Fruit fly (Drosophila melanogaster): ENCODE measurements around the gene Neto.
A peak's percentile ranks its signal among the peaks of the same experiment; 100 is the strongest.

Gene Neto

dm6 chrX:13565490-13566156 is 119.9 kb downstream of the Neto start:
- no peak for TF ChIP-seq brk (GFP tag; optimal IDR thresholded peaks at IDR 0.05)
- no peak for TF ChIP-seq woc (GFP tag; optimal IDR thresholded peaks at IDR 0.05)
- no peak for TF ChIP-seq GATAd (GFP tag; optimal IDR thresholded peaks at IDR 0.05)
- no peak for TF ChIP-seq h (GFP tag; optimal IDR thresholded peaks at IDR 0.05)
- no peak for TF ChIP-seq Vsx2 (GFP tag; optimal IDR thresholded peaks at IDR 0.05; ENCODE audit: partially characterized antibody)
- no peak for TF ChIP-seq Jra (GFP tag; optimal IDR thresholded peaks at IDR 0.05)
- no peak for TF ChIP-seq psq (GFP tag; optimal IDR thresholded peaks at IDR 0.05)
- no peak for TF ChIP-seq Hr83 (GFP tag; optimal IDR thresholded peaks at IDR 0.05; ENCODE audit: poor library complexity, severe bottlenecking)
- no peak for TF ChIP-seq Dfd (GFP tag; optimal IDR thresholded peaks at IDR 0.05)
- no peak for TF ChIP-seq usp (GFP tag; optimal IDR thresholded peaks at IDR 0.05)
- TF ChIP-seq foxo (GFP tag; optimal IDR thresholded peaks at IDR 0.05), result no peak
- no peak for TF ChIP-seq Dif (GFP tag; optimal IDR thresholded peaks at IDR 0.05; ENCODE audit: partially characterized antibody)
- TF ChIP-seq sage (GFP tag; optimal IDR thresholded peaks at IDR 0.05), result no peak
- no peak for TF ChIP-seq Rel (GFP tag; optimal IDR thresholded peaks at IDR 0.05)
- no peak for TF ChIP-seq Rel (tag; optimal IDR thresholded peaks at IDR 0.05)
- TF ChIP-seq CG32264 (GFP tag; optimal IDR thresholded peaks at IDR 0.05), result no peak
- no peak for TF ChIP-seq HLH106 (tag; optimal IDR thresholded peaks at IDR 0.05)

- peak; percentile 41 for TF ChIP-seq br (GFP tag; optimal IDR thresholded peaks at IDR 0.05)
- no peak for TF ChIP-seq Abd-B (GFP tag; optimal IDR thresholded peaks at IDR 0.05)
- TF ChIP-seq Rel (GFP tag; optimal IDR thresholded peaks at IDR 0.05), result no peak
- no peak for TF ChIP-seq Rel (tag; optimal IDR thresholded peaks at IDR 0.05)
- TF ChIP-seq jim (GFP tag; optimal IDR thresholded peaks at IDR 0.05), result no peak
- no peak for TF ChIP-seq Jra (GFP tag; optimal IDR thresholded peaks at IDR 0.05)
- peak; percentile 32 for TF ChIP-seq h (GFP tag; optimal IDR thresholded peaks at IDR 0.05)
- no peak for TF ChIP-seq sage (GFP tag; optimal IDR thresholded peaks at IDR 0.05)
- TF ChIP-seq Sp1 (GFP tag; optimal IDR thresholded peaks at IDR 0.05), result no peak
- TF ChIP-seq GATAd (GFP tag; optimal IDR thresholded peaks at IDR 0.05), result no peak
- no peak for TF ChIP-seq dmrt93B (GFP tag; optimal IDR thresholded peaks at IDR 0.05)
- TF ChIP-seq Myc (optimal IDR thresholded peaks at IDR 0.05), result no peak
- peak; percentile 38 for TF ChIP-seq ey (GFP tag; optimal IDR thresholded peaks at IDR 0.05)
- no peak for TF ChIP-seq Hr78 (GFP tag; optimal IDR thresholded peaks at IDR 0.05)
- TF ChIP-seq Dfd (GFP tag; optimal IDR thresholded peaks at IDR 0.05), result no peak
- TF ChIP-seq CG32264 (GFP tag; optimal IDR thresholded peaks at IDR 0.05), result no peak
- TF ChIP-seq psq (GFP tag; optimal IDR thresholded peaks at IDR 0.05), result peak; percentile 25
- TF ChIP-seq pan (optimal IDR thresholded peaks at IDR 0.05), result no peak
- TF ChIP-seq woc (GFP tag; optimal IDR thresholded peaks at IDR 0.05), result no peak
- no peak for TF ChIP-seq dsf (GFP tag; optimal IDR thresholded peaks at IDR 0.05; ENCODE audit: borderline replicate concordance)
- TF ChIP-seq usp (GFP tag; optimal IDR thresholded peaks at IDR 0.05), result no peak
- TF ChIP-seq sv (GFP tag; optimal IDR thresholded peaks at IDR 0.05), result no peak
- TF ChIP-seq CrebA (GFP tag; optimal IDR thresholded peaks at IDR 0.05; ENCODE audit: borderline replicate concordance), result no peak
- no peak for TF ChIP-seq tai (GFP tag; optimal IDR thresholded peaks at IDR 0.05)
- TF ChIP-seq brk (GFP tag; optimal IDR thresholded peaks at IDR 0.05), result no peak
- TF ChIP-seq rgr (GFP tag; optimal IDR thresholded peaks at IDR 0.05), result peak; percentile 16
- TF ChIP-seq Mio (GFP tag; optimal IDR thresholded peaks at IDR 0.05), result no peak
- peak; percentile 57 for TF ChIP-seq fru (GFP tag; optimal IDR thresholded peaks at IDR 0.05)
- no peak for TF ChIP-seq HLH106 (tag; optimal IDR thresholded peaks at IDR 0.05)
- no peak for TF ChIP-seq Vsx2 (GFP tag; optimal IDR thresholded peaks at IDR 0.05; ENCODE audit: partially characterized antibody)
- no peak for TF ChIP-seq N (GFP tag; optimal IDR thresholded peaks at IDR 0.05)
- no peak for TF ChIP-seq Hr83 (GFP tag; optimal IDR thresholded peaks at IDR 0.05; ENCODE audit: poor library complexity, severe bottlenecking)
- TF ChIP-seq Dif (GFP tag; optimal IDR thresholded peaks at IDR 0.05; ENCODE audit: partially characterized antibody), result no peak
- no peak for TF ChIP-seq lola (GFP tag; optimal IDR thresholded peaks at IDR 0.05)
- TF ChIP-seq CG9705 (GFP tag; optimal IDR thresholded peaks at IDR 0.05), result no peak
- TF ChIP-seq foxo (GFP tag; optimal IDR thresholded peaks at IDR 0.05), result peak in 1 of 2 experiments; percentile 52
- peak; percentile 22 for TF ChIP-seq Hnf4 (GFP tag; optimal IDR thresholded peaks at IDR 0.05)
- no peak for TF ChIP-seq dl (GFP tag; optimal IDR thresholded peaks at IDR 0.05; ENCODE audit: insufficient read depth in 1 of 2, partially characterized antibody in 2 of 2)
- no peak for TF ChIP-seq OdsH (GFP tag; optimal IDR thresholded peaks at IDR 0.05)
These were observed 122.4 kb downstream of the Neto start for dm6 chrX:13568127-13568526.
